Worm (Caenorhabditis elegans) whole organism, young adult: ENCODE measurements around the gene Y44F5A.1.

ENCODE experiments used
- B0035.1 ChIP-seq: sonication (generic microtip); optimal IDR thresholded peaks from 2 replicates; lab custom pipeline; 2016; ENCODE audit warnings: missing genetic modification characterization, mild to moderate bottlenecking, missing compliant biosample characterization, missing genotype, missing genetic modification reagents
- F10E7.11 ChIP-seq: sonication (generic microtip); optimal IDR thresholded peaks from 2 replicates; lab custom pipeline; 2017; ENCODE audit warnings: mild to moderate bottlenecking, missing genetic modification characterization, moderate library complexity, missing compliant biosample characterization
- F39B2.1 ChIP-seq: fragments of 200-800 bp; sonication (Bioruptor generic); IDR thresholded peaks from 2 replicates; pipeline ENCODE4 v1.3.6; 2022; ENCODE audit warnings: missing genetic modification reagents, missing genetic modification characterization, missing compliant biosample characterization
- F49E8.2 ChIP-seq: sonication (generic microtip); optimal IDR thresholded peaks from 3 replicates; lab custom pipeline; 2017; ENCODE audit warnings: missing genetic modification characterization, mild to moderate bottlenecking, missing compliant biosample characterization, antibody characterized with exemption, moderate library complexity; ENCODE audit not compliant: insufficient read depth
- T26A5.8 ChIP-seq: sonication (generic microtip); optimal IDR thresholded peaks from 2 replicates; lab custom pipeline; 2016; ENCODE audit warnings: missing genetic modification characterization, missing compliant biosample characterization
- Y53G8AR.9 ChIP-seq: fragments of 200-800 bp; sonication (Bioruptor generic); conservative IDR thresholded peaks from 2 replicates; pipeline ENCODE4 v1.3.6; 2022; ENCODE audit warnings: missing genetic modification reagents, missing genetic modification characterization, missing compliant biosample characterization
- Y56A3A.18 ChIP-seq: fragments of 200-800 bp; sonication (Bioruptor generic); IDR thresholded peaks from 2 replicates; pipeline ENCODE4 v1.3.6; 2022; ENCODE audit warnings: missing genetic modification reagents, missing genetic modification characterization, missing compliant biosample characterization
- Y79H2A.3 ChIP-seq: fragments of 200-800 bp; sonication (Bioruptor generic); conservative IDR thresholded peaks from 2 replicates; pipeline ENCODE4 v1.3.6; 2022; ENCODE audit warnings: missing genetic modification reagents, missing genetic modification characterization, missing compliant biosample characterization
- akir-1 ChIP-seq: fragments of 200-800 bp; sonication (Bioruptor generic); optimal IDR thresholded peaks from 2 replicates; lab custom pipeline; 2018; ENCODE audit warnings: mild to moderate bottlenecking, missing genetic modification characterization, moderate library complexity, missing compliant biosample characterization
- atf-7 ChIP-seq: sonication (generic microtip); optimal IDR thresholded peaks from 2 replicates; lab custom pipeline; 2017; ENCODE audit warnings: mild to moderate bottlenecking, missing genetic modification characterization, missing compliant biosample characterization
- attf-6 ChIP-seq: fragments of 200-800 bp; sonication (Bioruptor generic); IDR thresholded peaks from 2 replicates; pipeline ENCODE4 v1.3.6; 2022; ENCODE audit warnings: missing genetic modification reagents, missing genetic modification characterization, missing compliant biosample characterization
- bed-2 ChIP-seq: fragments of 200-800 bp; sonication (Bioruptor generic); IDR thresholded peaks from 2 replicates; pipeline ENCODE4 v1.3.6; 2022; ENCODE audit warnings: missing genetic modification reagents, missing genetic modification characterization, missing compliant biosample characterization
- cebp-1 ChIP-seq, 2 experiments: fragments of 200-800 bp in 1 of 2; sonication (Bioruptor generic) in 1 of 2; sonication (generic microtip) in 1 of 2; IDR thresholded peaks in 1 of 2; optimal IDR thresholded peaks in 1 of 2; 2 replicates each; pipeline versions ENCODE4 v1.3.6 to Lab custom; 2017 to 2022; ENCODE audit warnings: missing compliant biosample characterization in 2 of 2, missing genetic modification characterization in 2 of 2, mild to moderate bottlenecking in 1 of 2, missing genetic modification reagents in 1 of 2, moderate library complexity in 1 of 2
- cebp-2 ChIP-seq: fragments of 200-800 bp; sonication (Bioruptor generic); IDR thresholded peaks from 2 replicates; pipeline ENCODE4 v1.3.6; 2022; ENCODE audit warnings: missing genetic modification characterization, missing compliant biosample characterization
- ceh-100 ChIP-seq: fragments of 200-800 bp; sonication (Bioruptor generic); IDR thresholded peaks from 2 replicates; pipeline ENCODE4 v1.3.6; 2022; ENCODE audit warnings: missing genetic modification reagents, missing genetic modification characterization, missing compliant biosample characterization
- ceh-40 ChIP-seq: fragments of 200-800 bp; sonication (Bioruptor generic); IDR thresholded peaks from 2 replicates; pipeline ENCODE4 v1.3.6; 2022; ENCODE audit warnings: missing genetic modification characterization, missing compliant biosample characterization
- ceh-58 ChIP-seq: fragments of 200-800 bp; sonication (Bioruptor generic); IDR thresholded peaks from 2 replicates; pipeline ENCODE4 v1.3.6; 2022; ENCODE audit warnings: missing genetic modification characterization, missing compliant biosample characterization
- die-1 ChIP-seq: sonication (generic microtip); optimal IDR thresholded peaks from 2 replicates; lab custom pipeline; 2016; ENCODE audit warnings: missing genotype, mild to moderate bottlenecking, missing genetic modification characterization, missing compliant biosample characterization
- egl-18 ChIP-seq: fragments of 200-800 bp; sonication (Bioruptor generic); IDR thresholded peaks from 2 replicates; pipeline ENCODE4 v1.3.6; 2022; ENCODE audit warnings: missing genetic modification reagents, missing genetic modification characterization, missing compliant biosample characterization
- ekl-4 ChIP-seq: fragments of 200-800 bp; sonication (Bioruptor generic); IDR thresholded peaks from 2 replicates; pipeline ENCODE4 v1.3.6; 2022; ENCODE audit warnings: missing genetic modification reagents, missing genetic modification characterization, missing compliant biosample characterization
- ets-4 ChIP-seq: fragments of 200-800 bp; sonication (Bioruptor generic); optimal IDR thresholded peaks from 2 replicates; lab custom pipeline; 2018; ENCODE audit warnings: mild to moderate bottlenecking, missing genetic modification characterization, missing compliant biosample characterization
- fkh-3 ChIP-seq: sonication (generic microtip); optimal IDR thresholded peaks from 2 replicates; lab custom pipeline; 2016; ENCODE audit warnings: mild to moderate bottlenecking, missing genetic modification characterization, missing compliant biosample characterization
- hlh-26 ChIP-seq: fragments of 200-800 bp; sonication (Bioruptor generic); conservative IDR thresholded peaks from 2 replicates; pipeline ENCODE4 v1.3.6; 2022; ENCODE audit warnings: missing genetic modification reagents, missing genetic modification characterization, missing compliant biosample characterization
- hmg-20 ChIP-seq: fragments of 200-800 bp; sonication (Bioruptor generic); IDR thresholded peaks from 2 replicates; pipeline ENCODE4 v1.3.6; 2022; ENCODE audit warnings: missing genetic modification reagents, missing genetic modification characterization, missing compliant biosample characterization
- hrde-1 ChIP-seq: sonication (generic microtip); optimal IDR thresholded peaks from 2 replicates; lab custom pipeline; 2016; ENCODE audit warnings: missing genetic modification characterization, mild to moderate bottlenecking, missing compliant biosample characterization, moderate library complexity, missing genotype, missing genetic modification reagents, borderline replicate concordance
- hsf-1 ChIP-seq: fragments of 200-800 bp; sonication (Bioruptor generic); IDR thresholded peaks from 2 replicates; pipeline ENCODE4 v1.3.6; 2022; ENCODE audit warnings: missing genetic modification reagents, missing genetic modification characterization, missing compliant biosample characterization
- lag-1 ChIP-seq: fragments of 200-800 bp; sonication (Bioruptor generic); IDR thresholded peaks from 2 replicates; pipeline ENCODE4 v1.3.6; 2022; ENCODE audit warnings: missing genetic modification reagents, missing genetic modification characterization, missing compliant biosample characterization
- lin-26 ChIP-seq: fragments of 200-800 bp; sonication (Bioruptor generic); IDR thresholded peaks from 2 replicates; pipeline ENCODE4 v1.3.6; 2022; ENCODE audit warnings: missing genetic modification reagents, missing genetic modification characterization, missing compliant biosample characterization
- lir-1 ChIP-seq: fragments of 200-800 bp; sonication (Bioruptor generic); conservative IDR thresholded peaks from 2 replicates; pipeline ENCODE4 v1.3.6; 2022; ENCODE audit warnings: missing genetic modification reagents, missing genetic modification characterization, missing compliant biosample characterization
- lsl-1 ChIP-seq: fragments of 200-800 bp; sonication (Bioruptor generic); optimal IDR thresholded peaks from 2 replicates; lab custom pipeline; 2018; ENCODE audit warnings: mild to moderate bottlenecking, missing genetic modification characterization, moderate library complexity, missing compliant biosample characterization
- lsy-27 ChIP-seq: sonication (generic microtip); optimal IDR thresholded peaks from 2 replicates; lab custom pipeline; 2017; ENCODE audit warnings: missing genetic modification characterization, mild to moderate bottlenecking, missing compliant biosample characterization, antibody characterized with exemption, missing genotype, borderline replicate concordance; ENCODE audit not compliant: insufficient read depth
- mes-4 ChIP-seq: sonication (generic microtip); optimal IDR thresholded peaks from 2 replicates; lab custom pipeline; 2016; ENCODE audit warnings: missing genotype, missing genetic modification characterization, missing compliant biosample characterization
- nfya-1 ChIP-seq: sonication (generic microtip); optimal IDR thresholded peaks from 2 replicates; lab custom pipeline; 2017; ENCODE audit warnings: antibody characterized with exemption, missing compliant biosample characterization, missing genetic modification characterization, borderline replicate concordance; ENCODE audit not compliant: insufficient read depth
- nfya-2 ChIP-seq: fragments of 200-800 bp; sonication (Bioruptor generic); IDR thresholded peaks from 2 replicates; pipeline ENCODE4 v1.3.6; 2022; ENCODE audit warnings: missing genetic modification reagents, missing genetic modification characterization, missing compliant biosample characterization
- nfyb-1 ChIP-seq: fragments of 200-800 bp; sonication (Bioruptor generic); IDR thresholded peaks from 2 replicates; pipeline ENCODE4 v1.3.6; 2022; ENCODE audit warnings: missing genetic modification reagents, missing genetic modification characterization, missing compliant biosample characterization
- nhr-27 ChIP-seq: fragments of 200-800 bp; sonication (Bioruptor generic); optimal IDR thresholded peaks from 2 replicates; lab custom pipeline; 2018; ENCODE audit warnings: mild to moderate bottlenecking, missing genetic modification characterization, moderate library complexity, missing compliant biosample characterization
- rpc-1 ChIP-seq, 2 experiments: fragments of 150-350 bp in 1 of 2; sonication (generic microtip) in 1 of 2; optimal IDR thresholded peaks; 2 replicates each; lab custom pipeline; 2014 to 2018; ENCODE audit warnings: missing biosample characterization in 1 of 2, missing genetic modification characterization in 1 of 2, missing genetic modification reagents in 1 of 2, missing genotype in 1 of 2
- snpc-1.1 ChIP-seq: sonication (generic microtip); optimal IDR thresholded peaks from 2 replicates; lab custom pipeline; 2017; ENCODE audit warnings: missing genetic modification characterization, mild to moderate bottlenecking, missing compliant biosample characterization, antibody characterized with exemption, moderate library complexity, missing genotype, missing genetic modification reagents; ENCODE audit not compliant: insufficient read depth
- snpc-1.3 ChIP-seq: sonication (generic microtip); optimal IDR thresholded peaks from 2 replicates; lab custom pipeline; 2017; ENCODE audit warnings: missing genetic modification characterization, mild to moderate bottlenecking, missing compliant biosample characterization, antibody characterized with exemption, moderate library complexity, missing genotype, missing genetic modification reagents; ENCODE audit not compliant: insufficient read depth
- tbp1 ChIP-seq: fragments of 200-800 bp; sonication (Bioruptor generic); optimal IDR thresholded peaks from 2 replicates; lab custom pipeline; 2018; ENCODE audit warnings: mild to moderate bottlenecking, missing genetic modification characterization, missing compliant biosample characterization
- tlf-1 ChIP-seq: fragments of 200-800 bp; sonication (Bioruptor generic); optimal IDR thresholded peaks from 2 replicates; lab custom pipeline; 2018; ENCODE audit warnings: mild to moderate bottlenecking, missing genetic modification characterization, missing compliant biosample characterization
- unc-130 ChIP-seq: sonication (generic microtip); optimal IDR thresholded peaks from 2 replicates; lab custom pipeline; 2016; ENCODE audit warnings: missing genetic modification reagents, missing genetic modification characterization, missing compliant biosample characterization
- unc-62 ChIP-seq: fragments of 150-350 bp; optimal IDR thresholded peaks from 2 replicates; lab custom pipeline; 2014; ENCODE audit warnings: missing biosample characterization, missing genetic modification reagents, missing genetic modification characterization
- zim-3 ChIP-seq: sonication (generic microtip); optimal IDR thresholded peaks from 2 replicates; lab custom pipeline; 2017; ENCODE audit warnings: mild to moderate bottlenecking, missing genetic modification characterization, moderate library complexity, missing compliant biosample characterization
- ztf-18 ChIP-seq: sonication (generic microtip); optimal IDR thresholded peaks from 2 replicates; lab custom pipeline; 2016; ENCODE audit warnings: missing genotype, mild to moderate bottlenecking, missing genetic modification characterization, missing compliant biosample characterization
- ztf-26 ChIP-seq: sonication (generic microtip); optimal IDR thresholded peaks from 2 replicates; lab custom pipeline; 2017; ENCODE audit warnings: missing genetic modification characterization, missing compliant biosample characterization
- ztf-3 ChIP-seq: fragments of 200-800 bp; sonication (Bioruptor generic); optimal IDR thresholded peaks from 2 replicates; lab custom pipeline; 2018; ENCODE audit warnings: mild to moderate bottlenecking, missing genetic modification characterization, missing compliant biosample characterization

The Y44F5A.1 gene

DNA sequence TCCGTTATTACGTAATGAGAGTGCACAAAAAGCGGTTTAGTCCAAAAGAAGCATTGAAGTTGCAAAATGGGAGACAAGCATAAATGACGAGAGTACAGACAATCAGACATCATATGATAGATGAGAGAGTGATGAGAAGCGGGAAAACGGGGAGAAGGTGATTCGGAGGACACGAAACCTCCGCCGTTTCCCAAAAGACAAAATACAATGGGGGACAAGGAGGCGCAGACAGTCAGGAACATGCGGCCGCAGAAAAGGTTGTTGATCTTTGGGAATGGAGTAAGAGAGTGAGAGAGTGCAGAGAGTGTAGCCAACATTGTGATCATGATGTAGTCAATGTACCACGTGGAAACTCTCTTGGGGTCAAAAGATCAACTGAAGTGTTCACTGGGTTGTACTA, 9.8 kb downstream of the Y44F5A.1 start (continued):
- TF ChIP-seq bed-2 (GFP tag; lab: Robert Waterston, UW) = no peak
- peak; percentile 66 for TF ChIP-seq ztf-18 (tag; lab: Kevin White, UChicago)
- no peak for TF ChIP-seq cebp-2
- TF ChIP-seq lsl-1 (GFP tag; lab: Kevin White, UChicago) = no peak
- TF ChIP-seq ceh-40 (GFP tag; lab: Robert Waterston, UW) = no peak
- no peak for TF ChIP-seq F49E8.2 (tag; lab: Kevin White, UChicago)
- TF ChIP-seq snpc-1.1 = no peak
- no peak for TF ChIP-seq snpc-1.3
- peak; percentile 28 for TF ChIP-seq lsy-27 (tag; lab: Kevin White, UChicago)
- no peak for TF ChIP-seq nhr-27 (tag; lab: Kevin White, UChicago)
- TF ChIP-seq ceh-58 (GFP tag; lab: Robert Waterston, UW) = no peak
- TF ChIP-seq B0035.1 (tag; lab: Kevin White, UChicago) = peak; percentile 52
- TF ChIP-seq atf-7 (tag; lab: Kevin White, UChicago) = peak; percentile 91
- peak; percentile 56 for TF ChIP-seq tlf-1 (GFP tag; lab: Kevin White, UChicago)
- no peak for TF ChIP-seq rpc-1 (optimal IDR thresholded peaks at IDR 0.05; lab: Kevin White, UChicago)
- no peak for TF ChIP-seq rpc-1 (tag; optimal IDR thresholded peaks at IDR 0.05; lab: Kevin White, UChicago)
- peak; percentile 67 for TF ChIP-seq akir-1 (GFP tag; lab: Kevin White, UChicago)
- no peak for TF ChIP-seq nfya-1
- peak; percentile 57; the same call in 1 of the 2 replicates for TF ChIP-seq lin-26 (GFP tag; lab: Robert Waterston, UW)
- TF ChIP-seq lag-1 = no peak
- peak; percentile 52 for TF ChIP-seq ztf-3 (GFP tag; lab: Kevin White, UChicago)
- TF ChIP-seq Y79H2A.3 (GFP tag; lab: Robert Waterston, UW) = no peak
- TF ChIP-seq zim-3 (tag; lab: Kevin White, UChicago) = no peak
- TF ChIP-seq fkh-3 (tag; lab: Kevin White, UChicago) = no peak
- no peak for TF ChIP-seq Y53G8AR.9 (GFP tag; lab: Robert Waterston, UW)
- no peak for TF ChIP-seq Y56A3A.18 (GFP tag; lab: Robert Waterston, UW)
- no peak for TF ChIP-seq unc-130 (GFP tag; lab: Kevin White, UChicago)
- peak; percentile 50 for TF ChIP-seq unc-62 (GFP tag; lab: Kevin White, UChicago)
- no peak for TF ChIP-seq T26A5.8 (tag; lab: Kevin White, UChicago)
- peak; percentile 71 for TF ChIP-seq die-1 (tag; lab: Kevin White, UChicago)
- TF ChIP-seq ztf-26 (tag; lab: Kevin White, UChicago) = peak; percentile 87
- no peak; the same call in 1 of the 2 replicates for TF ChIP-seq lir-1 (GFP tag; lab: Robert Waterston, UW)
- TF ChIP-seq F39B2.1 (GFP tag; lab: Robert Waterston, UW) = no peak
- no peak for TF ChIP-seq hlh-26 (GFP tag; lab: Robert Waterston, UW)
- TF ChIP-seq nfyb-1 (GFP tag; lab: Robert Waterston, UW) = peak; percentile 86
- no peak; the same call in 1 of the 2 replicates for TF ChIP-seq ekl-4 (GFP tag; lab: Robert Waterston, UW)
- no peak for TF ChIP-seq egl-18 (GFP tag; lab: Robert Waterston, UW)
- TF ChIP-seq nfya-2 (GFP tag; lab: Robert Waterston, UW) = no peak
- TF ChIP-seq hmg-20 (GFP tag; lab: Robert Waterston, UW) = no peak
- no peak for TF ChIP-seq mes-4 (tag; lab: Kevin White, UChicago)
- no peak for TF ChIP-seq attf-6
- no peak for TF ChIP-seq ets-4 (GFP tag; lab: Kevin White, UChicago)
- TF ChIP-seq F10E7.11 (tag; lab: Kevin White, UChicago) = no peak
- no peak for TF ChIP-seq hsf-1
- peak; percentile 51; the same call in 1 of the 2 replicates for TF ChIP-seq cebp-1 (GFP tag; IDR thresholded peaks at IDR 0.05; lab: Robert Waterston, UW)
- TF ChIP-seq cebp-1 (tag; optimal IDR thresholded peaks at IDR 0.05; lab: Kevin White, UChicago) = peak; percentile 92
- no peak for TF ChIP-seq hrde-1 (tag; lab: Kevin White, UChicago)
- peak; percentile 63 for TF ChIP-seq tbp1 (GFP tag; lab: Kevin White, UChicago)
- TF ChIP-seq ceh-100 (GFP tag; lab: Robert Waterston, UW) = no peak
